Fruit fly (Drosophila melanogaster) whole organism, embryonic: ENCODE data around the gene PolG2.
A peak's percentile ranks its signal among the peaks of the same experiment; 100 is the strongest.

ENCODE experiments used
- Atf-2 ChIP-seq: fragments of 200-800 bp; sonication (Bioruptor generic); optimal IDR thresholded peaks from 2 replicates; lab custom pipeline; 2016; ENCODE audit warnings: missing biosample characterization, missing genetic modification characterization
- B-H2 ChIP-seq: fragments of 200-800 bp; sonication (Bioruptor generic); optimal IDR thresholded peaks from 2 replicates; lab custom pipeline; 2018; ENCODE audit warnings: missing biosample characterization, mild to moderate bottlenecking, missing genetic modification characterization
- Bdp1 ChIP-seq: fragments of 200-800 bp; sonication (Bioruptor generic); optimal IDR thresholded peaks from 3 replicates; lab custom pipeline; 2016; ENCODE audit warnings: missing biosample characterization, missing genetic modification characterization
- Bgb ChIP-seq: fragments of 200-800 bp; sonication (Bioruptor generic); IDR thresholded peaks from 2 replicates; pipeline ENCODE4 v1.3.6; 2022; ENCODE audit warnings: missing biosample characterization, missing genetic modification characterization; ENCODE audit not compliant: partially characterized antibody
- CG11456 ChIP-seq: fragments of 200-800 bp; sonication (Bioruptor generic); IDR thresholded peaks from 3 replicates; pipeline ENCODE4 v1.3.6; 2022; ENCODE audit warnings: missing biosample characterization, missing genetic modification characterization
- CG11560 ChIP-seq: fragments of 200-800 bp; sonication (Bioruptor generic); IDR thresholded peaks from 3 replicates; pipeline ENCODE4 v1.3.6; 2022; ENCODE audit warnings: missing biosample characterization, missing genetic modification characterization
- CG12236 ChIP-seq: fragments of 200-800 bp; sonication (Bioruptor generic); optimal IDR thresholded peaks from 2 replicates; lab custom pipeline; 2016; ENCODE audit warnings: missing biosample characterization, missing genetic modification characterization
- CG12299 ChIP-seq: fragments of 200-800 bp; sonication (Bioruptor generic); optimal IDR thresholded peaks from 2 replicates; lab custom pipeline; 2018; ENCODE audit warnings: missing biosample characterization, mild to moderate bottlenecking, missing genetic modification characterization
- CG12744 ChIP-seq: fragments of 200-800 bp; sonication (Bioruptor generic); optimal IDR thresholded peaks from 2 replicates; lab custom pipeline; 2016; ENCODE audit warnings: missing biosample characterization, missing genetic modification characterization
- CG12769 ChIP-seq: fragments of 200-800 bp; sonication (Bioruptor generic); optimal IDR thresholded peaks from 2 replicates; lab custom pipeline; 2019; ENCODE audit warnings: missing biosample characterization, mild to moderate bottlenecking, missing genetic modification characterization, moderate library complexity
- CG14965 ChIP-seq: fragments of 200-800 bp; sonication (Bioruptor generic); optimal IDR thresholded peaks from 2 replicates; lab custom pipeline; 2016; ENCODE audit warnings: missing biosample characterization, missing genetic modification characterization, borderline replicate concordance
- CG15269 ChIP-seq: fragments of 200-800 bp; sonication (Bioruptor generic); optimal IDR thresholded peaks from 2 replicates; lab custom pipeline; 2018; ENCODE audit warnings: missing biosample characterization, mild to moderate bottlenecking, missing genetic modification characterization, moderate library complexity
- CG1529 ChIP-seq: fragments of 200-800 bp; sonication (Bioruptor generic); optimal IDR thresholded peaks from 3 replicates; lab custom pipeline; 2018; ENCODE audit warnings: missing biosample characterization, missing genetic modification characterization
- CG17802 ChIP-seq: fragments of 200-800 bp; sonication (Bioruptor generic); optimal IDR thresholded peaks from 2 replicates; lab custom pipeline; 2018; ENCODE audit warnings: missing biosample characterization, mild to moderate bottlenecking, missing genetic modification characterization, moderate library complexity
- CG18011 ChIP-seq: fragments of 200-800 bp; sonication (Bioruptor generic); optimal IDR thresholded peaks from 2 replicates; lab custom pipeline; 2017; ENCODE audit warnings: missing biosample characterization, missing genetic modification characterization, mild to moderate bottlenecking, moderate library complexity, missing genotype
- CG18476 ChIP-seq: fragments of 200-800 bp; sonication (Bioruptor generic); optimal IDR thresholded peaks from 2 replicates; lab custom pipeline; 2016; ENCODE audit warnings: missing biosample characterization, mild to moderate bottlenecking, missing genetic modification characterization
- CG2120 ChIP-seq: fragments of 200-800 bp; sonication (Bioruptor generic); optimal IDR thresholded peaks from 3 replicates; lab custom pipeline; 2016; ENCODE audit warnings: missing biosample characterization, missing genetic modification characterization
- CG43689 ChIP-seq: fragments of 200-800 bp; sonication (Bioruptor generic); IDR thresholded peaks from 2 replicates; pipeline ENCODE4 v1.3.6; 2022; ENCODE audit warnings: missing biosample characterization, missing genetic modification characterization
- CG4730 ChIP-seq: fragments of 200-800 bp; sonication (Bioruptor generic); IDR thresholded peaks from 2 replicates; pipeline ENCODE4 v1.3.6; 2022; ENCODE audit warnings: missing biosample characterization, missing genetic modification characterization
- CG6791 ChIP-seq: fragments of 200-800 bp; sonication (Bioruptor generic); IDR thresholded peaks from 3 replicates; pipeline ENCODE4 v1.3.6; 2022; ENCODE audit warnings: missing biosample characterization, missing genetic modification characterization; ENCODE audit not compliant: partially characterized antibody
- CG7786 ChIP-seq: fragments of 200-800 bp; sonication (Bioruptor generic); optimal IDR thresholded peaks from 2 replicates; lab custom pipeline; 2016; ENCODE audit warnings: missing biosample characterization, missing genetic modification characterization
- CG9727 ChIP-seq: fragments of 200-800 bp; sonication (Bioruptor generic); optimal IDR thresholded peaks from 3 replicates; lab custom pipeline; 2017; ENCODE audit warnings: missing biosample characterization, mild to moderate bottlenecking, missing genetic modification characterization
- Dbx ChIP-seq: fragments of 200-800 bp; sonication (Bioruptor generic); IDR thresholded peaks from 3 replicates; pipeline ENCODE4 v1.3.6; 2022; ENCODE audit warnings: missing biosample characterization, missing genetic modification characterization
- Dip2 ChIP-seq: fragments of 200-800 bp; sonication (Bioruptor generic); IDR thresholded peaks from 2 replicates; pipeline ENCODE4 v1.3.6; 2022; ENCODE audit warnings: missing biosample characterization, missing genetic modification characterization
- Dp ChIP-seq: fragments of 200-800 bp; sonication (Bioruptor generic); optimal IDR thresholded peaks from 2 replicates; lab custom pipeline; 2018; ENCODE audit warnings: missing biosample characterization, mild to moderate bottlenecking, missing genetic modification characterization, moderate library complexity
- Gsc ChIP-seq: fragments of 200-800 bp; sonication (Bioruptor generic); IDR thresholded peaks from 2 replicates; pipeline ENCODE4 v1.3.6; 2022; ENCODE audit warnings: missing biosample characterization, missing genetic modification characterization
- HLHmδ ChIP-seq: fragments of 200-800 bp; sonication (Bioruptor generic); optimal IDR thresholded peaks from 2 replicates; lab custom pipeline; 2018; ENCODE audit warnings: missing biosample characterization, mild to moderate bottlenecking, missing genetic modification characterization, moderate library complexity
- Hr39 ChIP-seq: fragments of >200 bp; optimal IDR thresholded peaks from 2 replicates; lab custom pipeline; 2017
- MBD-R2 ChIP-seq: fragments of 200-800 bp; sonication (Bioruptor generic); IDR thresholded peaks from 2 replicates; pipeline ENCODE4 v1.3.6; 2022; ENCODE audit warnings: missing biosample characterization, missing genetic modification characterization
- NK7.1 ChIP-seq: fragments of 200-800 bp; sonication (Bioruptor generic); optimal IDR thresholded peaks from 3 replicates; lab custom pipeline; 2016; ENCODE audit warnings: missing biosample characterization, missing genetic modification characterization
- Neu2 ChIP-seq: fragments of 200-800 bp; sonication (Bioruptor generic); optimal IDR thresholded peaks from 3 replicates; lab custom pipeline; 2016; ENCODE audit warnings: missing biosample characterization, missing genetic modification characterization, borderline replicate concordance
- Nf-YC ChIP-seq: fragments of 200-800 bp; optimal IDR thresholded peaks from 3 replicates; lab custom pipeline; 2019; ENCODE audit warnings: missing biosample characterization, mild to moderate bottlenecking, missing genetic modification characterization, moderate library complexity
- Poxn ChIP-seq: fragments of 200-800 bp; sonication (Bioruptor generic); IDR thresholded peaks from 2 replicates; pipeline ENCODE4 v1.3.6; 2022; ENCODE audit warnings: missing biosample characterization, missing genetic modification characterization
- Rfx ChIP-seq: fragments of 200-800 bp; sonication (Bioruptor generic); IDR thresholded peaks from 2 replicates; pipeline ENCODE4 v1.3.6; 2022; ENCODE audit warnings: missing biosample characterization, missing genetic modification characterization
- Ssrp ChIP-seq: fragments of 200-800 bp; sonication (Bioruptor generic); optimal IDR thresholded peaks from 2 replicates; lab custom pipeline; 2018; ENCODE audit warnings: missing biosample characterization, mild to moderate bottlenecking, missing genetic modification characterization, moderate library complexity
- Stat92E ChIP-seq, 3 experiments: fragments of >200 bp in 2 of 3; fragments of 200-800 bp in 1 of 3; sonication (Bioruptor generic) in 1 of 3; optimal IDR thresholded peaks; 2 replicates each; lab custom pipeline; 2017 to 2019; ENCODE audit warnings: missing biosample characterization in 3 of 3, missing genetic modification characterization in 3 of 3, mild to moderate bottlenecking in 1 of 3, moderate library complexity in 1 of 3
- ab ChIP-seq: fragments of 200-800 bp; sonication (Bioruptor generic); optimal IDR thresholded peaks from 2 replicates; lab custom pipeline; 2016; ENCODE audit warnings: missing biosample characterization, missing genetic modification characterization
- abd-A ChIP-seq: fragments of 200-800 bp; sonication (Bioruptor generic); optimal IDR thresholded peaks from 3 replicates; lab custom pipeline; 2019; ENCODE audit warnings: missing biosample characterization, mild to moderate bottlenecking, missing genetic modification characterization, moderate library complexity
- bcd ChIP-seq: fragments of 200-800 bp; sonication (Bioruptor generic); optimal IDR thresholded peaks from 2 replicates; lab custom pipeline; 2017; ENCODE audit warnings: missing biosample characterization, mild to moderate bottlenecking, missing genetic modification characterization
- br ChIP-seq: fragments of >200 bp; optimal IDR thresholded peaks from 2 replicates; lab custom pipeline; 2017
- chn ChIP-seq: fragments of 200-800 bp; sonication (Bioruptor generic); optimal IDR thresholded peaks from 2 replicates; lab custom pipeline; 2016; ENCODE audit warnings: missing biosample characterization, missing genetic modification characterization
- dmrt99B ChIP-seq: fragments of 200-800 bp; sonication (Bioruptor generic); optimal IDR thresholded peaks from 2 replicates; lab custom pipeline; 2018; ENCODE audit warnings: missing biosample characterization, mild to moderate bottlenecking, missing genetic modification characterization, moderate library complexity
- h ChIP-seq: fragments of >200 bp; optimal IDR thresholded peaks from 2 replicates; lab custom pipeline; 2017
- kah ChIP-seq: fragments of 200-800 bp; sonication (Bioruptor generic); optimal IDR thresholded peaks from 2 replicates; lab custom pipeline; 2018; ENCODE audit warnings: missing biosample characterization, mild to moderate bottlenecking, missing genetic modification characterization
- otp ChIP-seq: fragments of 200-800 bp; sonication (Bioruptor generic); IDR thresholded peaks from 3 replicates; pipeline ENCODE4, ENCODE4 v1.3.6; 2022; ENCODE audit warnings: missing biosample characterization, missing genetic modification characterization
- ro ChIP-seq: fragments of 200-800 bp; sonication (Bioruptor generic); IDR thresholded peaks from 2 replicates; pipeline ENCODE4 v1.3.6; 2022; ENCODE audit warnings: missing biosample characterization, missing genetic modification characterization
- shn ChIP-seq: fragments of 200-800 bp; sonication (Bioruptor generic); optimal IDR thresholded peaks from 3 replicates; lab custom pipeline; 2016; ENCODE audit warnings: missing biosample characterization, missing genetic modification characterization
- sob ChIP-seq: fragments of 200-800 bp; sonication (Bioruptor generic); IDR thresholded peaks from 2 replicates; pipeline ENCODE4 v1.3.6; 2022; ENCODE audit warnings: missing biosample characterization, missing genetic modification characterization
- ssp ChIP-seq: fragments of 200-800 bp; sonication (Bioruptor generic); IDR thresholded peaks from 2 replicates; pipeline ENCODE4 v1.3.6; 2022; ENCODE audit warnings: missing biosample characterization, missing genetic modification characterization
- stc ChIP-seq: fragments of 200-800 bp; sonication (Bioruptor generic); IDR thresholded peaks from 2 replicates; pipeline ENCODE4 v1.3.6; 2022; ENCODE audit warnings: missing biosample characterization, missing genetic modification characterization
- ttk ChIP-seq: fragments of 200-800 bp; sonication (Bioruptor generic); IDR thresholded peaks from 2 replicates; pipeline ENCODE4 v2.1.2; 2022; ENCODE audit warnings: missing biosample characterization, missing genetic modification characterization
- twi ChIP-seq: fragments of 200-800 bp; optimal IDR thresholded peaks from 2 replicates; lab custom pipeline; 2019; ENCODE audit warnings: missing biosample characterization, mild to moderate bottlenecking, missing genetic modification characterization, moderate library complexity
- zen2 ChIP-seq: fragments of 200-800 bp; sonication (Bioruptor generic); IDR thresholded peaks from 3 replicates; pipeline ENCODE4 v1.3.6; 2022; ENCODE audit warnings: missing biosample characterization, missing genetic modification characterization; ENCODE audit not compliant: partially characterized antibody

The PolG2 gene

DNA sequence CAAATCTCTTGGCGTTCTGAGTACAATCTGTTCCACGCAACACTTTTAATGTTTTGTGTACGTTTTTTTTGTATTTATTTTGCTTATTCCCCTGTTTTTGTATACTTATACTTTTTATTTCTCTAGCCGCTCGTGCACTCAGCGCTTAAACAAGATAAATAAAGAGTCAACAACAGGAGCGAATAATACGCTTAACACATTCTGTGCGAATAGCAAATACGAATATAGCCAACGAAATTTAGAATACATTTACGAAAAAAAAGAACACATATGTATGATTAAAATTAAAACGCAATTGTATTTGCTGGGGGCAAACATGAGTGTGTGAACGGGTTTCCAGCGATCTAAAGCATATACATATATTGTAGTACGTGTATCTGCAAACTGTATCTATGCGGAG is 49.0 kb upstream of the PolG2 start (continued):
- peak; percentile 54 for TF ChIP-seq B-H2
- TF ChIP-seq CG6791 (GFP tag; lab: Robert Waterston, UW), result no peak
- TF ChIP-seq CG12769 (tag; lab: Kevin White, UChicago), result peak; percentile 50
- no peak for TF ChIP-seq Bdp1 (GFP tag; lab: Kevin White, UChicago)
- no peak for TF ChIP-seq CG17802 (tag; lab: Kevin White, UChicago)
- TF ChIP-seq br (lab: Kevin White, UChicago), result no peak
- TF ChIP-seq zen2 (GFP tag; lab: Robert Waterston, UW), result no peak
- no peak for TF ChIP-seq Ssrp
- TF ChIP-seq Dbx, result peak; percentile 23; the same call in 1 of the 3 replicates
- no peak for TF ChIP-seq CG12744
- no peak for TF ChIP-seq Dip2 (GFP tag; lab: Robert Waterston, UW)
- no peak for TF ChIP-seq dmrt99B (tag; lab: Kevin White, UChicago)
- TF ChIP-seq CG43689 (GFP tag; lab: Robert Waterston, UW), result no peak
- TF ChIP-seq NK7.1 (GFP tag; lab: Kevin White, UChicago), result no peak
- peak; percentile 72 for TF ChIP-seq CG2120 (GFP tag; lab: Kevin White, UChicago)
- TF ChIP-seq CG12236, result no peak
- no peak for TF ChIP-seq Gsc
- TF ChIP-seq Nf-YC (tag; lab: Kevin White, UChicago), result no peak
- TF ChIP-seq Atf-2 (GFP tag; lab: Kevin White, UChicago), result no peak
- no peak for TF ChIP-seq Neu2 (GFP tag; lab: Kevin White, UChicago)
- no peak for TF ChIP-seq CG11560 (tag; lab: Robert Waterston, UW)
- TF ChIP-seq Stat92E (GFP tag; optimal IDR thresholded peaks at IDR 0.05; lab: Kevin White, UChicago), result no peak
- TF ChIP-seq CG15269 (tag; lab: Kevin White, UChicago), result no peak
- no peak for TF ChIP-seq Hr39 (lab: Kevin White, UChicago)
- TF ChIP-seq chn (GFP tag; lab: Kevin White, UChicago), result no peak
- peak; percentile 8 for TF ChIP-seq bcd (GFP tag; lab: Kevin White, UChicago)
- no peak for TF ChIP-seq CG18011 (GFP tag; lab: Kevin White, UChicago)
- TF ChIP-seq CG7786 (GFP tag; lab: Kevin White, UChicago), result peak; percentile 24
- no peak for TF ChIP-seq CG9727
- no peak for TF ChIP-seq shn (GFP tag; lab: Kevin White, UChicago)
- no peak for TF ChIP-seq twi (tag; lab: Kevin White, UChicago)
- no peak for TF ChIP-seq CG12299 (tag; lab: Kevin White, UChicago)
- TF ChIP-seq HLHmδ (GFP tag; lab: Kevin White, UChicago), result no peak
- no peak for TF ChIP-seq CG14965 (GFP tag; lab: Kevin White, UChicago)
- TF ChIP-seq kah (GFP tag; lab: Kevin White, UChicago), result no peak
- TF ChIP-seq Rfx (GFP tag; lab: Robert Waterston, UW), result peak; percentile 34; the same call in 1 of the 2 replicates
- TF ChIP-seq CG1529 (GFP tag; lab: Kevin White, UChicago), result no peak
- TF ChIP-seq sob (GFP tag; lab: Robert Waterston, UW), result peak; percentile 54; the same call in 1 of the 2 replicates
- TF ChIP-seq abd-A, result no peak
- no peak for TF ChIP-seq CG11456 (GFP tag; lab: Robert Waterston, UW)
- TF ChIP-seq CG4730 (GFP tag; lab: Robert Waterston, UW), result no peak
- TF ChIP-seq h (lab: Kevin White, UChicago), result no peak
- no peak for TF ChIP-seq Bgb (GFP tag; lab: Robert Waterston, UW)
- TF ChIP-seq MBD-R2 (GFP tag; lab: Robert Waterston, UW), result no peak
- TF ChIP-seq otp (GFP tag; lab: Robert Waterston, UW), result no peak
- TF ChIP-seq ab (GFP tag; lab: Kevin White, UChicago), result no peak
- no peak for TF ChIP-seq stc (GFP tag; lab: Robert Waterston, UW)
- TF ChIP-seq ssp (GFP tag; lab: Robert Waterston, UW), result no peak
- no peak for TF ChIP-seq Dp
- no peak for TF ChIP-seq Poxn (GFP tag; lab: Robert Waterston, UW)
- TF ChIP-seq ro, result no peak
- TF ChIP-seq CG18476 (GFP tag; lab: Kevin White, UChicago), result no peak
- no peak for TF ChIP-seq ttk
